Fruit fly (Drosophila melanogaster) whole organism, prepupa: ENCODE measurements around the gene Regnase-1.

Source experiments
- Blimp-1 ChIP-seq: fragments of 200-800 bp; sonication (Bioruptor generic); optimal IDR thresholded peaks from 3 replicates; lab custom pipeline; 2017; ENCODE audit warnings: missing biosample characterization, missing genetic modification characterization, mild to moderate bottlenecking, moderate library complexity, missing genetic modification reagents
- CG11762 ChIP-seq: fragments of 200-800 bp; sonication (Bioruptor generic); optimal IDR thresholded peaks from 3 replicates; lab custom pipeline; 2016; ENCODE audit warnings: missing biosample characterization, missing genetic modification characterization; ENCODE audit not compliant: insufficient read depth
- CG11902 ChIP-seq: fragments of 200-800 bp; sonication (Bioruptor generic); optimal IDR thresholded peaks from 3 replicates; lab custom pipeline; 2016; ENCODE audit warnings: missing biosample characterization, missing genetic modification characterization
- CG3919 ChIP-seq: fragments of 200-800 bp; sonication (Bioruptor generic); optimal IDR thresholded peaks from 3 replicates; lab custom pipeline; 2016; ENCODE audit warnings: missing biosample characterization, missing genetic modification characterization
- CG6276 ChIP-seq: fragments of 200-800 bp; sonication (Bioruptor generic); optimal IDR thresholded peaks from 2 replicates; lab custom pipeline; 2017; ENCODE audit warnings: missing biosample characterization, mild to moderate bottlenecking, missing genetic modification characterization
- Ets96B ChIP-seq: fragments of 200-800 bp; optimal IDR thresholded peaks from 2 replicates; lab custom pipeline; 2019; ENCODE audit warnings: missing biosample characterization, mild to moderate bottlenecking, missing genetic modification characterization, moderate library complexity
- Lpt ChIP-seq: fragments of 200-800 bp; sonication (Bioruptor generic); optimal IDR thresholded peaks from 3 replicates; lab custom pipeline; 2016; ENCODE audit warnings: missing biosample characterization, missing genetic modification characterization
- Sox15 ChIP-seq: fragments of 200-800 bp; sonication (Bioruptor generic); optimal IDR thresholded peaks from 3 replicates; lab custom pipeline; 2016; ENCODE audit warnings: missing biosample characterization, missing genetic modification characterization
- dsx ChIP-seq: fragments of 200-800 bp; optimal IDR thresholded peaks from 3 replicates; lab custom pipeline; 2019; ENCODE audit warnings: missing biosample characterization, mild to moderate bottlenecking, missing genetic modification characterization, moderate library complexity; ENCODE audit not compliant: poor library complexity, severe bottlenecking
- vri ChIP-seq: fragments of 200-800 bp; sonication (Bioruptor generic); optimal IDR thresholded peaks from 3 replicates; lab custom pipeline; 2016; ENCODE audit warnings: missing biosample characterization, mild to moderate bottlenecking, missing genetic modification characterization

dm6 chr3R:20021152-20021769 lies 14.6 kb downstream of the Regnase-1 start, which contains the start of the genes PIG-L and psidin:
- TF ChIP-seq dsx (GFP tag; lab: Kevin White, UChicago): no peak
- peak; percentile 84 for TF ChIP-seq Ets96B (tag; lab: Kevin White, UChicago)
- TF ChIP-seq CG11902: peak; percentile 53
- TF ChIP-seq CG6276: no peak
- no peak for TF ChIP-seq vri (GFP tag; lab: Kevin White, UChicago)
- TF ChIP-seq CG11762 (GFP tag; lab: Kevin White, UChicago): peak; percentile 50
- TF ChIP-seq Lpt (GFP tag; lab: Kevin White, UChicago): peak; percentile 52
- peak; percentile 12 for TF ChIP-seq Blimp-1
- TF ChIP-seq CG3919 (GFP tag; lab: Kevin White, UChicago): no peak
- TF ChIP-seq Sox15 (GFP tag; lab: Kevin White, UChicago): peak; percentile 83
